Fruit fly (Drosophila melanogaster) whole organism, wandering third instar larva: ENCODE measurements around the gene sif.

Experiments
- HLH106 ChIP-seq: fragments of 200-800 bp; optimal IDR thresholded peaks from 3 replicates; lab custom pipeline; 2019; ENCODE audit warnings: missing biosample characterization, mild to moderate bottlenecking, missing genetic modification characterization, moderate library complexity
- Hr83 ChIP-seq: fragments of 200-300 bp; sonication (Bioruptor generic); optimal IDR thresholded peaks from 2 replicates; lab custom pipeline; 2016; ENCODE audit warnings: missing biosample characterization, mild to moderate bottlenecking, missing genetic modification characterization, moderate library complexity; ENCODE audit not compliant: poor library complexity, severe bottlenecking
- N ChIP-seq: fragments of >200 bp; optimal IDR thresholded peaks from 2 replicates; lab custom pipeline; 2018; ENCODE audit warnings: missing biosample characterization, missing external identifiers, missing genetic modification characterization
- br ChIP-seq: fragments of 200-800 bp; sonication (Bioruptor generic); optimal IDR thresholded peaks from 2 replicates; lab custom pipeline; 2016; ENCODE audit warnings: missing biosample characterization, missing genetic modification characterization
- foxo ChIP-seq, 2 experiments: fragments of 200-800 bp; sonication (Bioruptor generic); optimal IDR thresholded peaks; 2 replicates in 1 of 2; 3 replicates in 1 of 2; lab custom pipeline; 2016 to 2017; ENCODE audit warnings: missing biosample characterization in 2 of 2, missing genetic modification characterization in 2 of 2
- h ChIP-seq: fragments of 200-800 bp; sonication (Bioruptor generic); optimal IDR thresholded peaks from 3 replicates; lab custom pipeline; 2016; ENCODE audit warnings: missing biosample characterization, mild to moderate bottlenecking, missing genetic modification characterization
- lola ChIP-seq: fragments of >200 bp; optimal IDR thresholded peaks from 2 replicates; lab custom pipeline; 2017; ENCODE audit warnings: missing biosample characterization, missing genetic modification characterization
- pan ChIP-seq: fragments of >200 bp; optimal IDR thresholded peaks from 2 replicates; lab custom pipeline; 2017
- psq ChIP-seq: fragments of 200-800 bp; sonication (Bioruptor generic); optimal IDR thresholded peaks from 3 replicates; lab custom pipeline; 2017; ENCODE audit warnings: missing biosample characterization, mild to moderate bottlenecking, missing genetic modification characterization, moderate library complexity
- sage ChIP-seq: fragments of 200-800 bp; sonication (Bioruptor generic); optimal IDR thresholded peaks from 2 replicates; lab custom pipeline; 2016; ENCODE audit warnings: missing biosample characterization, mild to moderate bottlenecking, missing genetic modification characterization
- woc ChIP-seq: sonication (Bioruptor generic); optimal IDR thresholded peaks from 2 replicates; lab custom pipeline; 2016; ENCODE audit warnings: missing biosample characterization, mild to moderate bottlenecking, missing genetic modification characterization

dm6 chr3L:5618697-5619096 lies 39.0 kb upstream of the sif start:
- TF ChIP-seq h (GFP tag; lab: Kevin White, UChicago) (no peak), pan (no peak), Hr83 (GFP tag; lab: Kevin White, UChicago) (no peak), psq (GFP tag; lab: Kevin White, UChicago) (no peak), br (no peak), sage (GFP tag; lab: Kevin White, UChicago) (no peak), N (GFP tag; lab: Kevin White, UChicago) (no peak), HLH106 (tag; lab: Kevin White, UChicago) (no peak), woc (no peak), lola (no peak), foxo (GFP tag; optimal IDR thresholded peaks at IDR 0.05; lab: Kevin White, UChicago) (no peak)
